Worm (Caenorhabditis elegans) whole organism, L1 larva: ENCODE results near the gene elb-1.

Experiments used
- aly-2 ChIP-seq: fragments of 150-350 bp; optimal IDR thresholded peaks from 2 replicates; lab custom pipeline; 2014; ENCODE audit warnings: missing biosample characterization, missing genetic modification characterization
- blmp-1 ChIP-seq: fragments of 150-350 bp; optimal IDR thresholded peaks from 2 replicates; lab custom pipeline; 2014; ENCODE audit warnings: missing biosample characterization, missing genetic modification characterization
- elt-3 ChIP-seq, 6 experiments: fragments of 150-350 bp in 1 of 6; sonication (generic microtip); optimal IDR thresholded peaks; 2 replicates each; lab custom pipeline; 2017 to 2018; ENCODE audit warnings: missing biosample characterization in 6 of 6, missing genetic modification characterization in 6 of 6, inconsistent platforms in 1 of 6
- lin-13 ChIP-seq: fragments of 150-350 bp; optimal IDR thresholded peaks from 2 replicates; lab custom pipeline; 2014; ENCODE audit warnings: missing biosample characterization, missing genetic modification reagents, missing genetic modification characterization
- lsy-2 ChIP-seq, 2 experiments: fragments of 150-350 bp; optimal IDR thresholded peaks; 2 replicates each; lab custom pipeline; 2014; ENCODE audit warnings: missing biosample characterization in 2 of 2, missing genetic modification characterization in 2 of 2
- mdl-1 ChIP-seq, 2 experiments: fragments of 150-350 bp; optimal IDR thresholded peaks; 2 replicates each; lab custom pipeline; 2014 to 2017; ENCODE audit warnings: missing biosample characterization in 2 of 2, missing genetic modification characterization in 2 of 2, inconsistent platforms in 1 of 2
- nhr-11 ChIP-seq: fragments of 150-350 bp; optimal IDR thresholded peaks from 2 replicates; lab custom pipeline; 2014; ENCODE audit warnings: missing biosample characterization, missing genetic modification characterization
- nhr-12 ChIP-seq: sonication (generic microtip); optimal IDR thresholded peaks from 2 replicates; lab custom pipeline; 2017; ENCODE audit warnings: missing biosample characterization, missing genetic modification characterization
- nhr-28 ChIP-seq: fragments of 150-350 bp; optimal IDR thresholded peaks from 2 replicates; lab custom pipeline; 2014; ENCODE audit warnings: missing biosample characterization, missing genetic modification characterization
- pqm-1 ChIP-seq: sonication (generic microtip); optimal IDR thresholded peaks from 3 replicates; lab custom pipeline; 2017; ENCODE audit warnings: missing biosample characterization, missing genetic modification characterization
- snpc-4 ChIP-seq: fragments of 150-350 bp; optimal IDR thresholded peaks from 2 replicates; lab custom pipeline; 2014; ENCODE audit warnings: missing biosample characterization, missing genetic modification characterization
- tbx-2 ChIP-seq: sonication (generic microtip); optimal IDR thresholded peaks from 2 replicates; lab custom pipeline; 2016; ENCODE audit warnings: missing genetic modification characterization, missing compliant biosample characterization
- xbp-1 ChIP-seq: sonication (generic microtip); optimal IDR thresholded peaks from 2 replicates; lab custom pipeline; 2016; ENCODE audit warnings: missing genetic modification characterization, missing compliant biosample characterization
- ztf-4 ChIP-seq: fragments of 150-350 bp; optimal IDR thresholded peaks from 2 replicates; lab custom pipeline; 2014; ENCODE audit warnings: missing biosample characterization, missing genetic modification characterization

- no peak for TF ChIP-seq mdl-1 (tag; optimal IDR thresholded peaks at IDR 0.05; lab: Kevin White, UChicago)
- TF ChIP-seq nhr-12, result no peak
- TF ChIP-seq nhr-11 (tag; lab: Kevin White, UChicago), result no peak
- no peak for TF ChIP-seq xbp-1 (tag; lab: Kevin White, UChicago)
- TF ChIP-seq snpc-4 (tag; lab: Kevin White, UChicago), result no peak
- TF ChIP-seq nhr-28 (tag; lab: Kevin White, UChicago), result no peak
- TF ChIP-seq lsy-2 (tag; optimal IDR thresholded peaks at IDR 0.05; lab: Kevin White, UChicago), result no peak
- TF ChIP-seq elt-3 (tag; optimal IDR thresholded peaks at IDR 0.05; lab: Kevin White, UChicago), result no peak
- TF ChIP-seq ztf-4 (tag; lab: Kevin White, UChicago), result no peak
- no peak for TF ChIP-seq blmp-1 (tag; lab: Kevin White, UChicago)
- no peak for TF ChIP-seq aly-2 (tag; lab: Kevin White, UChicago)
- no peak for TF ChIP-seq pqm-1
- TF ChIP-seq lin-13 (GFP tag; lab: Kevin White, UChicago), result no peak
- no peak for TF ChIP-seq tbx-2
These were observed 11.1 kb upstream of the elb-1 start, which contains the start of gene Y41C4A.18 for ce11 chrIII:11730312-11730711.
